Worm (Caenorhabditis elegans) whole organism, L3 larva: ENCODE data around the gene Y5H2A.1.

Experiments used
- ama-1 ChIP-seq: fragments of 150-350 bp; optimal IDR thresholded peaks from 2 replicates; lab custom pipeline; 2018
- egl-27 ChIP-seq: sonication (generic microtip); optimal IDR thresholded peaks from 4 replicates; lab custom pipeline; 2017; ENCODE audit warnings: missing biosample characterization, missing genetic modification reagents, missing genetic modification characterization
- mdl-1 ChIP-seq: fragments of 150-350 bp; optimal IDR thresholded peaks from 2 replicates; lab custom pipeline; 2014; ENCODE audit warnings: missing biosample characterization, missing genetic modification characterization
- mml-1 ChIP-seq: fragments of 150-350 bp; sonication (generic microtip); optimal IDR thresholded peaks from 3 replicates; lab custom pipeline; 2014; ENCODE audit warnings: missing biosample characterization, missing genetic modification characterization
- nhr-237 ChIP-seq: fragments of 150-350 bp; optimal IDR thresholded peaks from 2 replicates; lab custom pipeline; 2014; ENCODE audit warnings: missing biosample characterization, missing genetic modification characterization
- snpc-4 ChIP-seq: fragments of 150-350 bp; optimal IDR thresholded peaks from 2 replicates; lab custom pipeline; 2014; ENCODE audit warnings: missing biosample characterization, missing genetic modification characterization
- unc-39 ChIP-seq: sonication (generic microtip); optimal IDR thresholded peaks from 4 replicates; lab custom pipeline; 2017; ENCODE audit warnings: missing biosample characterization, missing genetic modification characterization
- unc-62 ChIP-seq: fragments of 150-350 bp; sonication (generic microtip); optimal IDR thresholded peaks from 4 replicates; lab custom pipeline; 2014; ENCODE audit warnings: missing biosample characterization, missing genetic modification reagents, missing genetic modification characterization
- ztf-11 ChIP-seq: fragments of 150-350 bp; optimal IDR thresholded peaks from 2 replicates; lab custom pipeline; 2014; ENCODE audit warnings: missing biosample characterization, missing genetic modification characterization
- ztf-4 ChIP-seq: fragments of 150-350 bp; optimal IDR thresholded peaks from 2 replicates; lab custom pipeline; 2014; ENCODE audit warnings: missing biosample characterization, missing genetic modification characterization

ce11 chrV:2300905-2301304, 29.3 kb upstream of the Y5H2A.1 start, which contains the start of gene Y19D10B.8:
- TF ChIP-seq unc-62 (GFP tag; lab: Kevin White, UChicago) (no peak), ztf-4 (no peak), mdl-1 (no peak), ztf-11 (tag; lab: Kevin White, UChicago) (no peak), mml-1 (tag; lab: Kevin White, UChicago) (no peak), ama-1 (lab: Kevin White, UChicago) (no peak), egl-27 (tag; lab: Kevin White, UChicago) (no peak), nhr-237 (tag; lab: Kevin White, UChicago) (no peak), unc-39 (tag; lab: Kevin White, UChicago) (no peak), snpc-4 (tag; lab: Kevin White, UChicago) (no peak)
